Worm (Caenorhabditis elegans) whole organism, L4 larva: Measurements from ENCODE around the gene mmaa-1.

Source experiments
- D1046.2 ChIP-seq: fragments of 200-800 bp; sonication (Bioruptor generic); IDR thresholded peaks from 2 replicates; pipeline ENCODE4 v1.3.6; 2022; ENCODE audit warnings: missing genetic modification characterization, missing compliant biosample characterization
- F10B5.3 ChIP-seq: sonication (generic microtip); optimal IDR thresholded peaks from 2 replicates; lab custom pipeline; 2016; ENCODE audit warnings: mild to moderate bottlenecking, missing genetic modification characterization, missing compliant biosample characterization
- R02D3.7 ChIP-seq: fragments of 150-350 bp; sonication (generic microtip); optimal IDR thresholded peaks from 3 replicates; lab custom pipeline; 2014; ENCODE audit warnings: missing biosample characterization, missing genetic modification characterization
- T26A8.4 ChIP-seq: fragments of 200-800 bp; sonication (Bioruptor generic); IDR thresholded peaks from 2 replicates; pipeline ENCODE4 v1.3.6; 2022; ENCODE audit warnings: missing genetic modification characterization, missing compliant biosample characterization
- Y105C5A.15 ChIP-seq: fragments of 200-800 bp; sonication (Bioruptor generic); IDR thresholded peaks from 2 replicates; pipeline ENCODE4 v1.3.6; 2022; ENCODE audit warnings: missing genetic modification characterization, missing compliant biosample characterization
- Y48G9A.11 ChIP-seq: fragments of 200-800 bp; sonication (Bioruptor generic); IDR thresholded peaks from 2 replicates; pipeline ENCODE4 v1.3.6; 2022; ENCODE audit warnings: missing genetic modification reagents, missing genetic modification characterization, missing compliant biosample characterization
- Y5F2A.4 ChIP-seq: fragments of 200-800 bp; sonication (Bioruptor generic); optimal IDR thresholded peaks from 2 replicates; lab custom pipeline; 2018; ENCODE audit warnings: mild to moderate bottlenecking, missing genetic modification characterization, missing compliant biosample characterization
- Y75B8A.6 ChIP-seq: fragments of 200-800 bp; sonication (Bioruptor generic); IDR thresholded peaks from 2 replicates; pipeline ENCODE4 v1.3.6; 2022; ENCODE audit warnings: missing genetic modification reagents, missing genetic modification characterization, missing compliant biosample characterization
- ZK337.2 ChIP-seq: fragments of 200-800 bp; sonication (Bioruptor generic); IDR thresholded peaks from 2 replicates; pipeline ENCODE4 v1.3.6; 2022; ENCODE audit warnings: missing genetic modification reagents, missing genetic modification characterization, missing compliant biosample characterization
- aha-1 ChIP-seq: fragments of 150-350 bp; peaks from one replicate; lab custom pipeline; 2014; ENCODE audit warnings: missing biosample characterization, missing genetic modification characterization
- ama-1 ChIP-seq: fragments of 150-350 bp; optimal IDR thresholded peaks from 2 replicates; lab custom pipeline; 2014; ENCODE audit warnings: inconsistent platforms, mixed read lengths
- arid-1 ChIP-seq: fragments of 200-800 bp; sonication (Bioruptor generic); conservative IDR thresholded peaks from 2 replicates; pipeline ENCODE4 v1.3.6; 2022; ENCODE audit warnings: missing genetic modification reagents, missing genetic modification characterization, missing compliant biosample characterization
- ceh-20 ChIP-seq: fragments of 200-800 bp; sonication (Bioruptor generic); IDR thresholded peaks from 2 replicates; pipeline ENCODE4 v1.3.6; 2022; ENCODE audit warnings: missing genetic modification reagents, missing genetic modification characterization, missing compliant biosample characterization
- ceh-62 ChIP-seq: sonication (generic microtip); optimal IDR thresholded peaks from 2 replicates; lab custom pipeline; 2017; ENCODE audit warnings: missing biosample characterization, missing genetic modification characterization
- ctbp-1 ChIP-seq: fragments of 200-800 bp; sonication (Bioruptor generic); IDR thresholded peaks from 2 replicates; pipeline ENCODE4 v1.3.6; 2022; ENCODE audit warnings: missing genetic modification reagents, missing genetic modification characterization, missing compliant biosample characterization
- daf-8 ChIP-seq: fragments of 200-800 bp; sonication (Bioruptor generic); IDR thresholded peaks from 2 replicates; pipeline ENCODE4 v1.3.6; 2022; ENCODE audit warnings: missing genetic modification characterization, missing compliant biosample characterization
- dmd-6 ChIP-seq: fragments of 200-800 bp; sonication (Bioruptor generic); IDR thresholded peaks from 2 replicates; pipeline ENCODE4 v1.3.6; 2022; ENCODE audit warnings: missing genetic modification reagents, missing genetic modification characterization, missing compliant biosample characterization
- dmd-8 ChIP-seq: fragments of 200-800 bp; sonication (Bioruptor generic); IDR thresholded peaks from 2 replicates; pipeline ENCODE4 v1.3.6; 2022; ENCODE audit warnings: missing genetic modification characterization, missing compliant biosample characterization
- dpl-1 ChIP-seq: fragments of 150-350 bp; optimal IDR thresholded peaks from 2 replicates; lab custom pipeline; 2014; ENCODE audit warnings: missing biosample characterization, missing genetic modification reagents, missing genetic modification characterization
- duxl-1 ChIP-seq: sonication (generic microtip); optimal IDR thresholded peaks from 2 replicates; lab custom pipeline; 2016; ENCODE audit warnings: mild to moderate bottlenecking, missing genetic modification characterization, moderate library complexity, missing compliant biosample characterization; ENCODE audit not compliant: poor library complexity
- dve-1 ChIP-seq: sonication (generic microtip); optimal IDR thresholded peaks from 2 replicates; lab custom pipeline; 2017; ENCODE audit warnings: antibody characterized with exemption, mild to moderate bottlenecking, missing genetic modification characterization, missing compliant biosample characterization; ENCODE audit not compliant: insufficient read depth
- egl-43 ChIP-seq: fragments of 200-800 bp; sonication (Bioruptor generic); IDR thresholded peaks from 2 replicates; pipeline ENCODE4 v1.3.6; 2022; ENCODE audit warnings: missing genetic modification reagents, missing genetic modification characterization, missing compliant biosample characterization
- gei-8 ChIP-seq: fragments of 200-800 bp; sonication (Bioruptor generic); optimal IDR thresholded peaks from 2 replicates; lab custom pipeline; 2018; ENCODE audit warnings: mild to moderate bottlenecking, missing genetic modification characterization, missing compliant biosample characterization
- hlh-30 ChIP-seq: sonication (generic microtip); optimal IDR thresholded peaks from 2 replicates; lab custom pipeline; 2017; ENCODE audit warnings: antibody characterized with exemption, mild to moderate bottlenecking, missing genetic modification characterization, missing compliant biosample characterization; ENCODE audit not compliant: insufficient read depth
- hmg-1.1 ChIP-seq: fragments of 200-800 bp; sonication (Bioruptor generic); IDR thresholded peaks from 2 replicates; pipeline ENCODE4 v1.3.6; 2022; ENCODE audit warnings: missing genetic modification reagents, missing genetic modification characterization, missing compliant biosample characterization
- jun-1 ChIP-seq: fragments of 150-350 bp; optimal IDR thresholded peaks from 2 replicates; lab custom pipeline; 2014; ENCODE audit warnings: missing biosample characterization, missing genetic modification reagents, missing genetic modification characterization
- lin-15B ChIP-seq: fragments of 150-350 bp; sonication (generic microtip); optimal IDR thresholded peaks from 3 replicates; lab custom pipeline; 2014; ENCODE audit warnings: missing biosample characterization, missing genetic modification characterization
- lin-38 ChIP-seq: fragments of 200-800 bp; sonication (Bioruptor generic); IDR thresholded peaks from 2 replicates; pipeline ENCODE4 v1.3.6; 2022; ENCODE audit warnings: missing genetic modification reagents, missing genetic modification characterization, missing compliant biosample characterization
- lin-39 ChIP-seq: fragments of 150-350 bp; optimal IDR thresholded peaks from 2 replicates; lab custom pipeline; 2014; ENCODE audit warnings: missing biosample characterization, missing genetic modification reagents, missing genetic modification characterization
- lir-3 ChIP-seq: sonication (generic microtip); optimal IDR thresholded peaks from 2 replicates; lab custom pipeline; 2016; ENCODE audit warnings: mild to moderate bottlenecking, missing genetic modification characterization, missing compliant biosample characterization
- lsy-2 ChIP-seq, 2 experiments: fragments of 150-350 bp in 1 of 2; sonication (generic microtip) in 1 of 2; optimal IDR thresholded peaks; 2 replicates each; lab custom pipeline; 2014 to 2017; ENCODE audit warnings: missing biosample characterization in 2 of 2, missing genetic modification characterization in 2 of 2
- madf-9 ChIP-seq: fragments of 200-800 bp; sonication (Bioruptor generic); conservative IDR thresholded peaks from 2 replicates; pipeline ENCODE4 v1.3.6; 2022; ENCODE audit warnings: missing genetic modification reagents, missing genetic modification characterization, missing compliant biosample characterization
- mxl-3 ChIP-seq: fragments of 200-800 bp; sonication (Bioruptor generic); optimal IDR thresholded peaks from 2 replicates; lab custom pipeline; 2018; ENCODE audit warnings: mild to moderate bottlenecking, missing genetic modification characterization, missing compliant biosample characterization
- nhr-237 ChIP-seq: sonication (generic microtip); optimal IDR thresholded peaks from 2 replicates; lab custom pipeline; 2017; ENCODE audit warnings: missing biosample characterization, missing genetic modification characterization
- nhr-25 ChIP-seq: sonication (generic microtip); optimal IDR thresholded peaks from 2 replicates; lab custom pipeline; 2017; ENCODE audit warnings: missing genetic modification characterization, mild to moderate bottlenecking, missing compliant biosample characterization, antibody characterized with exemption, moderate library complexity, borderline replicate concordance; ENCODE audit not compliant: insufficient read depth
- nhr-28 ChIP-seq: fragments of 150-350 bp; optimal IDR thresholded peaks from 2 replicates; lab custom pipeline; 2014; ENCODE audit warnings: missing biosample characterization, missing genetic modification characterization
- nhr-48 ChIP-seq: sonication (generic microtip); optimal IDR thresholded peaks from 2 replicates; lab custom pipeline; 2016; ENCODE audit warnings: mild to moderate bottlenecking, missing genetic modification characterization, missing compliant biosample characterization
- snpc-4 ChIP-seq: fragments of 150-350 bp; optimal IDR thresholded peaks from 2 replicates; lab custom pipeline; 2014; ENCODE audit warnings: missing biosample characterization, missing genetic modification characterization
- spr-1 ChIP-seq: sonication (generic microtip); optimal IDR thresholded peaks from 2 replicates; lab custom pipeline; 2016; ENCODE audit warnings: mild to moderate bottlenecking, missing genetic modification characterization, missing compliant biosample characterization
- spr-3 ChIP-seq: fragments of 200-800 bp; sonication (Bioruptor generic); optimal IDR thresholded peaks from 2 replicates; lab custom pipeline; 2018; ENCODE audit warnings: mild to moderate bottlenecking, missing genetic modification characterization, missing compliant biosample characterization
- tra-1 ChIP-seq: fragments of 200-800 bp; sonication (Bioruptor generic); IDR thresholded peaks from 2 replicates; pipeline ENCODE4 v1.3.6; 2022; ENCODE audit warnings: missing genetic modification reagents, missing genetic modification characterization, missing compliant biosample characterization
- unc-39 ChIP-seq: sonication (generic microtip); optimal IDR thresholded peaks from 2 replicates; lab custom pipeline; 2017; ENCODE audit warnings: missing biosample characterization, missing genetic modification characterization
- zag-1 ChIP-seq: fragments of 150-350 bp; optimal IDR thresholded peaks from 2 replicates; lab custom pipeline; 2014; ENCODE audit warnings: missing biosample characterization, missing genetic modification characterization
- zfp-2 ChIP-seq: sonication (generic microtip); optimal IDR thresholded peaks from 2 replicates; lab custom pipeline; 2016; ENCODE audit warnings: mild to moderate bottlenecking, missing genetic modification characterization, missing compliant biosample characterization
- ztf-11 ChIP-seq: fragments of 150-350 bp; optimal IDR thresholded peaks from 2 replicates; lab custom pipeline; 2014; ENCODE audit warnings: missing biosample characterization, missing genetic modification characterization

Gene mmaa-1

ce11 chrII:7069866-7070265 lies 31.1 kb downstream of the mmaa-1 start, which contains the start of gene him-14:
Gene him-14 (minus strand): TSS chrII:7069966.
- TF ChIP-seq aha-1 (tag; lab: Kevin White, UChicago) (peak; percentile 82), F10B5.3 (tag; lab: Kevin White, UChicago) (no peak)

ce11 chrII:7065391-7065790 lies 35.6 kb downstream of the mmaa-1 start, which contains the start of gene nos-2:
Gene nos-2 (plus strand): TSS chrII:7065618.
- TF ChIP-seq nhr-48 (tag; lab: Kevin White, UChicago) (no peak), nhr-25 (tag; lab: Kevin White, UChicago) (no peak), ceh-20 (no peak), dmd-6 (GFP tag; lab: Robert Waterston, UW) (no peak), dpl-1 (GFP tag; lab: Kevin White, UChicago) (no peak), nhr-28 (no peak), nhr-237 (tag; lab: Kevin White, UChicago) (no peak), mxl-3 (GFP tag; lab: Kevin White, UChicago) (no peak)

- TF ChIP-seq mxl-3 (GFP tag; lab: Kevin White, UChicago) (no peak), egl-43 (no peak), D1046.2 (GFP tag; lab: Robert Waterston, UW) (no peak), Y48G9A.11 (no peak), nhr-28 (no peak), spr-3 (no peak), dmd-8 (GFP tag; lab: Robert Waterston, UW) (no peak), madf-9 (GFP tag; lab: Robert Waterston, UW) (no peak), lin-39 (tag; lab: Kevin White, UChicago) (no peak), Y75B8A.6 (GFP tag; lab: Robert Waterston, UW) (no peak), arid-1 (GFP tag; lab: Robert Waterston, UW) (no peak)
Measured at ce11 chrII:7061730-7062129, 39.2 kb downstream of the mmaa-1 start, which contains the start of gene acs-6. Gene acs-6 (plus strand): TSS chrII:7062030.

ce11 chrII:7060791-7061190 lies 40.2 kb downstream of the mmaa-1 start:
- TF ChIP-seq nhr-28 = no peak
- TF ChIP-seq hlh-30 = peak; percentile 41

- TF ChIP-seq spr-1 = no peak
- TF ChIP-seq ZK337.2 = no peak
- TF ChIP-seq dve-1 (tag; lab: Kevin White, UChicago) = peak; percentile 84
- TF ChIP-seq snpc-4 (tag; lab: Kevin White, UChicago) = no peak
- TF ChIP-seq R02D3.7 = no peak
- TF ChIP-seq jun-1 (tag; lab: Kevin White, UChicago) = no peak
- TF ChIP-seq dpl-1 (GFP tag; lab: Kevin White, UChicago) = no peak
- TF ChIP-seq ztf-11 (tag; lab: Kevin White, UChicago) = no peak
- TF ChIP-seq duxl-1 (tag; lab: Kevin White, UChicago) = no peak
- no peak for TF ChIP-seq Y5F2A.4 (GFP tag; lab: Kevin White, UChicago)
- no peak; the same call in 1 of the 2 replicates for TF ChIP-seq lin-38 (GFP tag; lab: Robert Waterston, UW)
- TF ChIP-seq ceh-62 (tag; lab: Kevin White, UChicago) = no peak
- TF ChIP-seq lsy-2 (tag; optimal IDR thresholded peaks at IDR 0.05; lab: Kevin White, UChicago) = no peak
- TF ChIP-seq daf-8 (GFP tag; lab: Robert Waterston, UW) = no peak
- no peak for TF ChIP-seq ctbp-1 (GFP tag; lab: Robert Waterston, UW)
- peak; percentile 42; the same call in 1 of the 2 replicates for TF ChIP-seq ceh-20
- no peak for TF ChIP-seq Y105C5A.15
- TF ChIP-seq D1046.2 (GFP tag; lab: Robert Waterston, UW) = no peak
- TF ChIP-seq tra-1 (GFP tag; lab: Robert Waterston, UW) = peak; percentile 87
- TF ChIP-seq ama-1 (lab: Kevin White, UChicago) = no peak
- TF ChIP-seq hmg-1.1 (GFP tag; lab: Robert Waterston, UW) = no peak
- TF ChIP-seq lin-15B = no peak
- no peak for TF ChIP-seq zag-1
- peak; percentile 85 for TF ChIP-seq nhr-48 (tag; lab: Kevin White, UChicago)
- TF ChIP-seq zfp-2 (tag; lab: Kevin White, UChicago) = no peak
- TF ChIP-seq unc-39 = no peak
- no peak for TF ChIP-seq T26A8.4 (GFP tag; lab: Robert Waterston, UW)
- TF ChIP-seq lir-3 (tag; lab: Kevin White, UChicago) = no peak
- no peak for TF ChIP-seq gei-8 (GFP tag; lab: Kevin White, UChicago)
Measured at ce11 chrII:7060202-7060601, 40.8 kb downstream of the mmaa-1 start.
